Fruit fly (Drosophila melanogaster): ENCODE results near the gene sesB.

The sesB gene

dm6 chrX:10822096-10822495 is 35.3 kb upstream of the sesB start:
- TF ChIP-seq net (GFP tag; optimal IDR thresholded peaks at IDR 0.05) (no peak), fkh (GFP tag; optimal IDR thresholded peaks at IDR 0.05) (peak; percentile 28)

dm6 chrX:10820741-10821140 is 34.0 kb upstream of the sesB start:
- no peak for TF ChIP-seq Sox14 (GFP tag; optimal IDR thresholded peaks at IDR 0.05)
- TF ChIP-seq ss (GFP tag; optimal IDR thresholded peaks at IDR 0.05), result peak in 1 of 2 experiments; percentile 73
- peak; percentile 88 for TF ChIP-seq dsx (GFP tag; optimal IDR thresholded peaks at IDR 0.05; ENCODE audit: poor library complexity, severe bottlenecking)
- TF ChIP-seq CG8119 (GFP tag; IDR thresholded peaks at IDR 0.05), result no peak

dm6 chrX:10816856-10817255 is 30.1 kb upstream of the sesB start:
- TF ChIP-seq CG1621 (tag; optimal IDR thresholded peaks at IDR 0.05), result no peak

- TF ChIP-seq lz (GFP tag; optimal IDR thresholded peaks at IDR 0.05) (no peak), Smox (GFP tag; optimal IDR thresholded peaks at IDR 0.05) (no peak), pdm3 (GFP tag; optimal IDR thresholded peaks at IDR 0.05) (no peak), CG16779 (tag; optimal IDR thresholded peaks at IDR 0.05) (no peak), Lpt (GFP tag; optimal IDR thresholded peaks at IDR 0.05) (no peak), Eip78C (GFP tag) (peak; percentile 55), eg (GFP tag; IDR thresholded peaks at IDR 0.05) (0 out of 3 replicates have a peak, but pooled peaks have one; percentile 19), CG11294 (GFP tag; IDR thresholded peaks at IDR 0.05) (no peak), CG8319 (GFP tag; optimal IDR thresholded peaks at IDR 0.05) (no peak), CG6792 (GFP tag; optimal IDR thresholded peaks at IDR 0.05) (no peak), CG6163 (GFP tag; IDR thresholded peaks at IDR 0.05) (no peak), CG31627 (GFP tag; optimal IDR thresholded peaks at IDR 0.05) (no peak), fkh (GFP tag; optimal IDR thresholded peaks at IDR 0.05) (peak; percentile 30), CG8632 (GFP tag; optimal IDR thresholded peaks at IDR 0.05) (no peak), CG15336 (GFP tag; IDR thresholded peaks at IDR 0.05) (no peak), CG6276 (GFP tag; optimal IDR thresholded peaks at IDR 0.05) (no peak), Met (GFP tag; optimal IDR thresholded peaks at IDR 0.05) (no peak), svp (GFP tag) (no peak), CG6854 (GFP tag; optimal IDR thresholded peaks at IDR 0.05) (peak; percentile 15), Ets96B (tag; optimal IDR thresholded peaks at IDR 0.05) (no peak), CG8119 (GFP tag; IDR thresholded peaks at IDR 0.05) (no peak), ss (GFP tag; optimal IDR thresholded peaks at IDR 0.05) (no peak), OdsH (GFP tag; optimal IDR thresholded peaks at IDR 0.05) (no peak), cyc (GFP tag; optimal IDR thresholded peaks at IDR 0.05) (no peak), esn (GFP tag; optimal IDR thresholded peaks at IDR 0.05) (no peak), achi (GFP tag; optimal IDR thresholded peaks at IDR 0.05) (no peak)
These were observed 28.8 kb upstream of the sesB start for dm6 chrX:10815511-10816080.

dm6 chrX:10814832-10815372 is 28.1 kb upstream of the sesB start:
- TF ChIP-seq Hr38 (GFP tag; optimal IDR thresholded peaks at IDR 0.05) (no peak), dac (GFP tag; optimal IDR thresholded peaks at IDR 0.05) (no peak), acj6 (GFP tag; optimal IDR thresholded peaks at IDR 0.05) (no peak), CG10631 (GFP tag; optimal IDR thresholded peaks at IDR 0.05) (no peak), dsx (GFP tag; optimal IDR thresholded peaks at IDR 0.05; ENCODE audit: poor library complexity, severe bottlenecking) (no peak), CG7368 (GFP tag; optimal IDR thresholded peaks at IDR 0.05) (no peak), pdm3 (GFP tag; optimal IDR thresholded peaks at IDR 0.05) (no peak), salr (GFP tag; optimal IDR thresholded peaks at IDR 0.05) (no peak), CG4318 (GFP tag; optimal IDR thresholded peaks at IDR 0.05) (no peak), CG3032 (tag; optimal IDR thresholded peaks at IDR 0.05) (no peak), Sox15 (GFP tag; optimal IDR thresholded peaks at IDR 0.05) (no peak), lz (GFP tag; optimal IDR thresholded peaks at IDR 0.05) (no peak), CG9139 (GFP tag; optimal IDR thresholded peaks at IDR 0.05) (no peak), cyc (GFP tag; optimal IDR thresholded peaks at IDR 0.05) (no peak), Hr39 (GFP tag; optimal IDR thresholded peaks at IDR 0.05) (no peak), CG10669 (GFP tag; optimal IDR thresholded peaks at IDR 0.05) (no peak)
